Fruit fly (Drosophila melanogaster): Measurements from ENCODE around the gene CG6761.
A peak's percentile ranks its signal among the peaks of the same experiment; 100 is the strongest.

The CG6761 gene

DNA sequence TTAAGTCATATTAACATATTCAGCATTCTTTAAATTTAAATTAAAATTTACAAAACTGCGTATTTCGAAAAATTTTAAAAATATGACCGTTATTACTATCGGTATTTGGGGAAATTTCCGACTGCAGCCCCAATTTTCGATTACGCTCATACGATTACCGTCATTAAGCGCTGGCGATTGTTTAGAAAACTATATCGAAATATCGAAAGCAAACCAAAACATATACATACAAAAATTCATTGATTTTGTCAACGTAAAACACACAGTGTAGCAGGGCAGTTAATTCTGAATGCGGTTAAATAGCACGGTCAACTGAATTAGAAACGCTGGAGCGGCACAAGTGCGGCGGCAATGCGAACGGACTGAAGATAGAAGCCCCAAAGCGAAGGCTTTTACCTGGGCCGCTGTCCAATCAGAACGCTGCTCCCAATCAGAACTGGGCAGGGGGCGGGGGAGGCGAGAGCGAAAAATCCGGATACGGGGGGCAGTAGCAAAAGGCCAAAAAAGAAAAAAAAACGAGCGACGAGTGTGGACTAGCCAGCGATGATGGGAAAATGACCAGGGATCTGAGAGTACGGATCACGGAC lies 860 bp upstream of the CG6761 start, which contains the start of gene CG16711 (continued):
- TF ChIP-seq nmo (GFP tag; optimal IDR thresholded peaks at IDR 0.05) (no peak), Atf6 (GFP tag; IDR thresholded peaks at IDR 0.05) (no peak), CG30431 (GFP tag; optimal IDR thresholded peaks at IDR 0.05) (no peak), CG14860 (GFP tag; IDR thresholded peaks at IDR 0.05; ENCODE audit: partially characterized antibody) (peak; percentile 90), CG17359 (tag; optimal IDR thresholded peaks at IDR 0.05) (no peak), CG11398 (GFP tag; optimal IDR thresholded peaks at IDR 0.05) (no peak), CG4328 (GFP tag; optimal IDR thresholded peaks at IDR 0.05) (no peak), stwl (tag; optimal IDR thresholded peaks at IDR 0.05) (peak; percentile 67), kah (GFP tag; optimal IDR thresholded peaks at IDR 0.05) (no peak), sens (GFP tag) (peak; percentile 86), CG10431 (GFP tag; optimal IDR thresholded peaks at IDR 0.05) (no peak), oc (tag; optimal IDR thresholded peaks at IDR 0.05) (no peak), row (GFP tag; IDR thresholded peaks at IDR 0.05) (no peak), CG7372 (GFP tag; IDR thresholded peaks at IDR 0.05) (no peak), gsb-n (tag; optimal IDR thresholded peaks at IDR 0.05) (no peak), gem (tag; optimal IDR thresholded peaks at IDR 0.05) (no peak), CG17328 (GFP tag; IDR thresholded peaks at IDR 0.05) (no peak), nerfin-2 (GFP tag; IDR thresholded peaks at IDR 0.05; ENCODE audit: partially characterized antibody) (peak; percentile 95), CG9437 (GFP tag; optimal IDR thresholded peaks at IDR 0.05) (no peak), fd96Cb (tag; optimal IDR thresholded peaks at IDR 0.05) (no peak), CG12236 (GFP tag; optimal IDR thresholded peaks at IDR 0.05) (no peak), trh (GFP tag; optimal IDR thresholded peaks at IDR 0.05) (no peak), CG42726 (GFP tag; IDR thresholded peaks at IDR 0.05; ENCODE audit: partially characterized antibody) (peak; percentile 94), Awh (GFP tag; IDR thresholded peaks at IDR 0.05) (no peak), CG32767 (GFP tag; IDR thresholded peaks at IDR 0.05) (peak; percentile 87), Usf (GFP tag; optimal IDR thresholded peaks at IDR 0.05) (no peak), Deaf1 (tag; optimal IDR thresholded peaks at IDR 0.05) (no peak), klu (GFP tag; IDR thresholded peaks at IDR 0.05) (no peak), fru (optimal IDR thresholded peaks at IDR 0.05) (no peak), btn (GFP tag; optimal IDR thresholded peaks at IDR 0.05) (no peak), CG7786 (GFP tag; optimal IDR thresholded peaks at IDR 0.05) (no peak), phol (tag; optimal IDR thresholded peaks at IDR 0.05) (peak; percentile 11), CG7745 (tag; optimal IDR thresholded peaks at IDR 0.05) (no peak), YL-1 (GFP tag; optimal IDR thresholded peaks at IDR 0.05) (peak; percentile 68), Blimp-1 (GFP tag; optimal IDR thresholded peaks at IDR 0.05) (no peak), ttk (GFP tag; IDR thresholded peaks at IDR 0.05) (no peak), Oaz (GFP tag; IDR thresholded peaks at IDR 0.05) (no peak), CG2129 (GFP tag; IDR thresholded peaks at IDR 0.05; ENCODE audit: partially characterized antibody) (peak; percentile 65), CG34376 (GFP tag; optimal IDR thresholded peaks at IDR 0.05) (no peak), dati (GFP tag; IDR thresholded peaks at IDR 0.05) (no peak), Doc3 (GFP tag; IDR thresholded peaks at IDR 0.05; ENCODE audit: partially characterized antibody) (peak; percentile 89), Neu2 (GFP tag; optimal IDR thresholded peaks at IDR 0.05; ENCODE audit: borderline replicate concordance) (peak; percentile 37), hb (GFP tag; IDR thresholded peaks at IDR 0.05; ENCODE audit: partially characterized antibody) (peak; percentile 93), CG3838 (GFP tag; optimal IDR thresholded peaks at IDR 0.05) (no peak), Gug (GFP tag; IDR thresholded peaks at IDR 0.05) (no peak), CG1647 (GFP tag; optimal IDR thresholded peaks at IDR 0.05) (no peak), CG12744 (GFP tag; optimal IDR thresholded peaks at IDR 0.05) (no peak), ara (GFP tag; IDR thresholded peaks at IDR 0.05) (no peak), tin (GFP tag; optimal IDR thresholded peaks at IDR 0.05) (no peak), grn (GFP tag; optimal IDR thresholded peaks at IDR 0.05) (no peak), CG17829 (tag; optimal IDR thresholded peaks at IDR 0.05) (peak; percentile 17)
